Fruit fly (Drosophila melanogaster) whole organism, pupa: ENCODE measurements around the gene CG4452.

Source experiments
- CG10348 ChIP-seq: fragments of 200-800 bp; sonication (Bioruptor generic); IDR thresholded peaks from 2 replicates; pipeline ENCODE4 v1.3.6; 2022; ENCODE audit warnings: missing biosample characterization, missing genetic modification characterization
- CG12605 ChIP-seq: fragments of 200-800 bp; sonication (Bioruptor generic); IDR thresholded peaks from 2 replicates; pipeline ENCODE4 v1.3.6; 2022; ENCODE audit warnings: missing biosample characterization, missing genetic modification characterization
- CG13204 ChIP-seq: fragments of 200-800 bp; sonication (Bioruptor generic); optimal IDR thresholded peaks from 2 replicates; lab custom pipeline; 2018; ENCODE audit warnings: missing biosample characterization, mild to moderate bottlenecking, missing genetic modification characterization, moderate library complexity
- CG14655 ChIP-seq: fragments of 200-800 bp; sonication (Bioruptor generic); optimal IDR thresholded peaks from 3 replicates; lab custom pipeline; 2017; ENCODE audit warnings: mild to moderate bottlenecking, missing biosample characterization, missing genetic modification reagents, missing genetic modification characterization
- CG15710 ChIP-seq: fragments of 200-800 bp; sonication (Bioruptor generic); optimal IDR thresholded peaks from 2 replicates; lab custom pipeline; 2018; ENCODE audit warnings: missing biosample characterization, mild to moderate bottlenecking, missing genetic modification characterization, moderate library complexity
- CG17806 ChIP-seq: fragments of 200-800 bp; sonication (Bioruptor generic); optimal IDR thresholded peaks from 2 replicates; lab custom pipeline; 2018; ENCODE audit warnings: missing biosample characterization, mild to moderate bottlenecking, missing genetic modification characterization, moderate library complexity
- CG32121 ChIP-seq: fragments of 200-800 bp; sonication (Bioruptor generic); IDR thresholded peaks from 2 replicates; pipeline ENCODE4 v1.3.6; 2022; ENCODE audit warnings: missing biosample characterization, missing genetic modification characterization
- CG34367 ChIP-seq: fragments of 200-800 bp; sonication (Bioruptor generic); optimal IDR thresholded peaks from 2 replicates; lab custom pipeline; 2018; ENCODE audit warnings: missing biosample characterization, mild to moderate bottlenecking, missing genetic modification characterization
- CG4496 ChIP-seq: fragments of 200-800 bp; sonication (Bioruptor generic); IDR thresholded peaks from 3 replicates; pipeline ENCODE4 v1.3.6; 2022; ENCODE audit warnings: missing biosample characterization, missing genetic modification characterization
- CG8159 ChIP-seq: fragments of 200-800 bp; sonication (Bioruptor generic); optimal IDR thresholded peaks from 3 replicates; lab custom pipeline; 2018; ENCODE audit warnings: missing biosample characterization, mild to moderate bottlenecking, missing genetic modification characterization, moderate library complexity
- CG8301 ChIP-seq: fragments of 200-800 bp; sonication (Bioruptor generic); optimal IDR thresholded peaks from 2 replicates; lab custom pipeline; 2018; ENCODE audit warnings: missing biosample characterization, mild to moderate bottlenecking, missing genetic modification characterization
- CG9948 ChIP-seq: fragments of 200-800 bp; sonication (Bioruptor generic); optimal IDR thresholded peaks from 2 replicates; lab custom pipeline; 2018; ENCODE audit warnings: missing biosample characterization, mild to moderate bottlenecking, missing genetic modification characterization, moderate library complexity
- D1 ChIP-seq: fragments of 200-800 bp; sonication (Bioruptor generic); optimal IDR thresholded peaks from 2 replicates; lab custom pipeline; 2018; ENCODE audit warnings: missing biosample characterization, mild to moderate bottlenecking, missing genetic modification characterization, moderate library complexity
- EcR ChIP-seq: fragments of 200-800 bp; sonication (Bioruptor generic); optimal IDR thresholded peaks from 3 replicates; lab custom pipeline; 2019; ENCODE audit warnings: missing biosample characterization, missing genetic modification characterization, mild to moderate bottlenecking, moderate library complexity, missing genetic modification reagents
- Ets98B ChIP-seq: fragments of 200-800 bp; sonication (Bioruptor generic); IDR thresholded peaks from 2 replicates; pipeline ENCODE4 v1.3.6; 2022; ENCODE audit warnings: missing biosample characterization, missing genetic modification characterization
- Pif1A ChIP-seq: fragments of 200-800 bp; sonication (Bioruptor generic); optimal IDR thresholded peaks from 3 replicates; lab custom pipeline; 2016; ENCODE audit warnings: missing biosample characterization, missing genetic modification characterization
- Pif1B ChIP-seq: fragments of 200-800 bp; sonication (Bioruptor generic); optimal IDR thresholded peaks from 3 replicates; lab custom pipeline; 2016; ENCODE audit warnings: missing biosample characterization, missing genetic modification characterization
- Snoo ChIP-seq: fragments of 200-800 bp; sonication (Bioruptor generic); optimal IDR thresholded peaks from 3 replicates; lab custom pipeline; 2017; ENCODE audit warnings: missing biosample characterization, mild to moderate bottlenecking, missing genetic modification characterization, inconsistent platforms
- fd96Ca ChIP-seq: fragments of 200-800 bp; sonication (Bioruptor generic); IDR thresholded peaks from 3 replicates; pipeline ENCODE4 v1.3.6; 2022; ENCODE audit warnings: missing biosample characterization, missing genetic modification characterization
- gl ChIP-seq: fragments of 200-800 bp; sonication (Bioruptor generic); optimal IDR thresholded peaks from 2 replicates; lab custom pipeline; 2018; ENCODE audit warnings: missing biosample characterization, mild to moderate bottlenecking, missing genetic modification characterization
- rn ChIP-seq: fragments of 200-800 bp; sonication (Bioruptor generic); IDR thresholded peaks from 2 replicates; pipeline ENCODE4 v1.3.6; 2022; ENCODE audit warnings: missing biosample characterization, missing genetic modification characterization

CG4452 gene

DNA sequence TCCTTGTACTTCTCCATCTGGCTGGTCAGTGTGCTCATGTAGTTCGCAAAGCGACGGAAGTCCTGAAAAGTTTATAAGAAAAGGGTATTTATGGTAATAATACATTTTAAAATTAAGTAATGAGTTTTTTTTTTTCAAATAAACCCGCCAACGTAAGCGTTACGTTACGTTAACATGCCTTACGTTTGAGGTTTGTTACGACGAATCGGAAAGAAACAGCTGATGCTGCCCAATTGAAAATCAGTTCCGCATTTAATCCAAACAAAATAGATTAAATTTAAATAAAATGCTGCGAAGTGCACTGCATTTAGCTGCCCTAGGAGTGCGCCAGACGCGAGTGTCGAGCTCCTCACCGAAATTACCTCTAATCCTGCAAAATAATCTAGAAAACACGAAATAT is 3.0 kb upstream of the CG4452 start, which contains the start of gene mRRF1:
mRRF1 (plus strand) TSS at position 220 of the 400 bp plus-strand sequence.
- TF ChIP-seq D1 (no peak), fd96Ca (GFP tag; lab: Robert Waterston, UW) (no peak), Pif1B (GFP tag; lab: Kevin White, UChicago) (no peak), CG4496 (GFP tag; lab: Robert Waterston, UW) (no peak), gl (tag; lab: Kevin White, UChicago) (no peak), CG34367 (tag; lab: Kevin White, UChicago) (no peak), rn (GFP tag; lab: Robert Waterston, UW) (no peak), Snoo (tag; lab: Kevin White, UChicago) (no peak), CG13204 (GFP tag; lab: Kevin White, UChicago) (no peak), Ets98B (GFP tag; lab: Robert Waterston, UW) (no peak), CG32121 (no peak), CG9948 (tag; lab: Kevin White, UChicago) (no peak), Pif1A (no peak)

DNA sequence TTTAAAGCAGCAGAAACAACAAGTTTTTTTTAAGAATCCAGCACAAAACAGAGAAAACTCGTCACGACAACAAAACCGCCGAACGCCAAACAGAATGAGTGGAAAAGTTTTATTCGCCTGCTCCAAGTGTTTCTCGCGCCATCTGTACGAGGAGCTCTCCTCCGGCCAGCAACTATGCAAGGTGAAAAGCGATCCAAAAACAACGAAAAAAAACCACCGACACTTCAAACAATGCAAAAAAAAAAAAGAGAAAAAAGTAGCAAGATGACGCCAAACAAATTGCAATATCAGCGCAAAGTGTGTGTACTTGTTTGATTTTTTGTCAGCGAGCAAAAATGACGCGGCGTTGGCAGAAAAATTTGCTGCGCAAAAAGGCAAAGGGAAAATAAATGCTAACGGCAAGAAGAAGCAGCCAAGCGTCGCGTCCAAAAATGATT is 272 bp downstream of the CG4452 start:
- TF ChIP-seq Ets98B (GFP tag; lab: Robert Waterston, UW) (peak; percentile 67; the same call in 1 of the 2 replicates), CG9948 (tag; lab: Kevin White, UChicago) (peak; percentile 19), CG32121 (peak; percentile 19; the same call in 1 of the 2 replicates), CG15710 (peak; percentile 46), Pif1A (peak; percentile 66), fd96Ca (GFP tag; lab: Robert Waterston, UW) (peak; percentile 72; the same call in 1 of the 3 replicates), CG34367 (tag; lab: Kevin White, UChicago) (peak; percentile 58), CG13204 (GFP tag; lab: Kevin White, UChicago) (peak; percentile 47), CG4496 (GFP tag; lab: Robert Waterston, UW) (peak; percentile 73; the same call in 2 of the 3 replicates), Pif1B (GFP tag; lab: Kevin White, UChicago) (peak; percentile 53), CG12605 (GFP tag; lab: Robert Waterston, UW) (peak; percentile 84), rn (GFP tag; lab: Robert Waterston, UW) (no peak), CG8301 (peak; percentile 51), CG14655 (GFP tag; lab: Kevin White, UChicago) (no peak), CG10348 (GFP tag; lab: Robert Waterston, UW) (no peak), EcR (peak; percentile 3), D1 (no peak), Snoo (tag; lab: Kevin White, UChicago) (no peak), CG8159 (tag; lab: Kevin White, UChicago) (peak; percentile 53), gl (tag; lab: Kevin White, UChicago) (peak; percentile 66), CG17806 (tag; lab: Kevin White, UChicago) (peak; percentile 29)

DNA sequence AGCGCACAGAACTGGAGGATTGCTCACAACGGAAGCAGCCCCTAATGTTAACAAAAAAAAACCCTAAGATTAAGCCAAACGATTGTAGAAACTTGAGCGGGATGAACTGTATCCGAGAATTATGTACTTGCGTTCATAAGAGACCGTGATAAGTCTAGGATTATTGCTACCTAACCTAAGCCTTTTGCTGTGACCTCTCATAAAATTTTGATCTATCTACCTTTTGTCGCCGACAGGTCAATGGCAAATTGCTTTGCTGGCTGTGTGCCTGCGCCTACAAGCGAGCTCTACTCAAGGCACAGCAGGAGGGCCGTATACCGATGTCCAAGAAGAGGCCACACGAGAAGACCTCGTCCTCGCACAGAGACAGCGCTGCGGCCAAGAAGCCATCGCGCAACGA is 1.5 kb downstream of the CG4452 start:
- no peak for TF ChIP-seq Snoo (tag; lab: Kevin White, UChicago)
- TF ChIP-seq EcR: no peak
- TF ChIP-seq CG10348 (GFP tag; lab: Robert Waterston, UW): no peak
- no peak for TF ChIP-seq CG8301
- TF ChIP-seq CG34367 (tag; lab: Kevin White, UChicago): no peak
- no peak for TF ChIP-seq CG13204 (GFP tag; lab: Kevin White, UChicago)
- TF ChIP-seq CG4496 (GFP tag; lab: Robert Waterston, UW): no peak
- no peak for TF ChIP-seq CG12605 (GFP tag; lab: Robert Waterston, UW)

DNA sequence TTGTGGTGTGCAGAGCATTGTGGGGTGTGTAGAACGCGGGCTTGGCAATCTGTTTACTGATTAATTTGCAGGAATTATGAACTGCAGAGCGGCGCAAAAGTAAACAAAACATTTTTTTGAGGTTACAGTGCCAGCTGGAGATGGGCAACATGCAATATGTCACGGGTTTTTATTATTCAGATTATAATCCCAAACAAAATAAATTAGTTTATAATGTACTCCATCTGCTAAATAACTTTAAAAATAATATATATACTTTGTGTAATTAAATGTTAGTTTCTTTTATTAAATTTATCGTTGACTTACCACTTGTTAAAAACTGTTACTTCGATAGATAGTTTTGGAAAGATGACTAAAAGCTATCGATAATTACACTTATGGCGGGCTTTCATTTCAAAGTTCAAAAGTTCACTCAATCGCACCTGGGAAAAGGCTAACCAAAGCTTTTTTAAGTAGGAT is 3.8 kb downstream of the CG4452 start, which contains the start of gene Fdx1:
Fdx1 (minus strand) TSS at position 332 of the 459 bp plus-strand sequence.
- TF ChIP-seq EcR (peak; percentile 17), CG8159 (tag; lab: Kevin White, UChicago) (peak; percentile 20), CG9948 (tag; lab: Kevin White, UChicago) (peak; percentile 4), Ets98B (GFP tag; lab: Robert Waterston, UW) (peak; percentile 17; the same call in 1 of the 2 replicates), CG34367 (tag; lab: Kevin White, UChicago) (no peak), CG15710 (peak; percentile 30), CG12605 (GFP tag; lab: Robert Waterston, UW) (no peak), Pif1A (no peak), Snoo (tag; lab: Kevin White, UChicago) (peak; percentile 33)

DNA sequence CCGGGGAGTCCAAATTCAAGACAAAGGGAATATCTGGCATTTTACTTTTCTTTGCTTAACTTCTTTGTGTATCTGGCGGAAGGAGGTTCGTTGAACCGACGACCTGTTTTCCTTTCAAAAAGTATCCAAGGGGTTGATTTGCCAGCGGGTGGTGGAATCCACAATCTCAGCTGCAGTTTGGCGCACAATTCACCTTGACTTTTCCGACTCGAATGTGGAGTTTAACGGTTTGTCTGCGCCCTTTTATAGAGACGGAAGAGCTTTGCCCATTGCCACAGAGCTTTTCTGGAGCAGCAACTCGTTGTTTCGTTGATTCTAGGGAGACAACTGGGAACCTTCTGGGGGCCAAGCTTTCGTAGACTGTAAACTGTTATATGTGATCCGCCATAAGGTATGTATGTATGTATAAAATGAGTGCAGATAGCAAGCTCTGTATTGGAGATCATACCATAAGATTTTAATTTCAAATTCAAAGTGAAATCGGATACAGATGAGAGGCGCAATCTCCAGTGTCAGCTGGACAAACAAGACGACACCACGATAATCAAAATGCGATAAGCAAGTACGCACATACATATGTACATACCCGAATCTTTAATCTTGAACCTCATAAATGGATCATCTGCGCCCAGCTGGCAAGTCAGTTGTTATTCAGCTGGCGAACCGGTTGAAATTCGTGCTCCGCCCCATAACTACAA is 5.2 kb downstream of the CG4452 start, which contains the start of the genes Hsp67Bc, CG4456 and Hsp22:
Hsp67Bc (minus strand) TSS at position 220 of the 698 bp plus-strand sequence.
CG4456 (plus strand) TSS at position 445 of the 698 bp plus-strand sequence.
Hsp22 (plus strand) TSS at position 654 of the 698 bp plus-strand sequence.
- TF ChIP-seq CG8159 (tag; lab: Kevin White, UChicago): no peak
- TF ChIP-seq CG13204 (GFP tag; lab: Kevin White, UChicago): no peak
- TF ChIP-seq CG15710: no peak
- TF ChIP-seq Pif1B (GFP tag; lab: Kevin White, UChicago): peak; percentile 27
- TF ChIP-seq CG14655 (GFP tag; lab: Kevin White, UChicago): no peak
- peak; percentile 59; the same call in 1 of the 3 replicates for TF ChIP-seq CG4496 (GFP tag; lab: Robert Waterston, UW)
- no peak for TF ChIP-seq CG17806 (tag; lab: Kevin White, UChicago)
- no peak for TF ChIP-seq D1
- TF ChIP-seq Ets98B (GFP tag; lab: Robert Waterston, UW): no peak
- no peak for TF ChIP-seq gl (tag; lab: Kevin White, UChicago)
- no peak for TF ChIP-seq Pif1A
- no peak for TF ChIP-seq CG10348 (GFP tag; lab: Robert Waterston, UW)
- no peak for TF ChIP-seq CG32121
- peak; percentile 91 for TF ChIP-seq EcR
- TF ChIP-seq Snoo (tag; lab: Kevin White, UChicago): no peak
- TF ChIP-seq CG9948 (tag; lab: Kevin White, UChicago): no peak
